Fruit fly (Drosophila melanogaster) whole organism, embryonic: ENCODE measurements around the gene parvin.

Source experiments
- B-H1 ChIP-seq: fragments of 200-800 bp; sonication (Bioruptor generic); IDR thresholded peaks from 3 replicates; pipeline ENCODE4 v1.3.6; 2022; ENCODE audit warnings: missing biosample characterization, missing genetic modification characterization
- CG10147 ChIP-seq: fragments of 200-800 bp; sonication (Bioruptor generic); optimal IDR thresholded peaks from 2 replicates; lab custom pipeline; 2019; ENCODE audit warnings: missing biosample characterization, mild to moderate bottlenecking, missing genetic modification characterization, moderate library complexity
- CG10267 ChIP-seq: fragments of 200-800 bp; sonication (Bioruptor generic); optimal IDR thresholded peaks from 2 replicates; lab custom pipeline; 2018; ENCODE audit warnings: missing biosample characterization, mild to moderate bottlenecking, missing genetic modification characterization, moderate library complexity
- CG10462 ChIP-seq: fragments of 200-800 bp; sonication (Bioruptor generic); optimal IDR thresholded peaks from 2 replicates; lab custom pipeline; 2016; ENCODE audit warnings: missing biosample characterization, missing genetic modification characterization
- CG10543 ChIP-seq: fragments of 200-800 bp; sonication (Bioruptor generic); optimal IDR thresholded peaks from 3 replicates; lab custom pipeline; 2017; ENCODE audit warnings: missing biosample characterization, mild to moderate bottlenecking, missing genetic modification characterization, moderate library complexity
- CG11398 ChIP-seq: fragments of 200-800 bp; sonication (Bioruptor generic); optimal IDR thresholded peaks from 2 replicates; lab custom pipeline; 2016; ENCODE audit warnings: missing biosample characterization, missing genetic modification characterization
- CG11456 ChIP-seq: fragments of 200-800 bp; sonication (Bioruptor generic); IDR thresholded peaks from 3 replicates; pipeline ENCODE4 v1.3.6; 2022; ENCODE audit warnings: missing biosample characterization, missing genetic modification characterization
- CG11560 ChIP-seq: fragments of 200-800 bp; sonication (Bioruptor generic); IDR thresholded peaks from 3 replicates; pipeline ENCODE4 v1.3.6; 2022; ENCODE audit warnings: missing biosample characterization, missing genetic modification characterization
- CG13894 ChIP-seq: fragments of 200-800 bp; sonication (Bioruptor generic); optimal IDR thresholded peaks from 3 replicates; lab custom pipeline; 2018; ENCODE audit warnings: missing biosample characterization, mild to moderate bottlenecking, missing genetic modification characterization, moderate library complexity
- CG15011 ChIP-seq: fragments of 200-800 bp; sonication (Bioruptor generic); optimal IDR thresholded peaks from 3 replicates; lab custom pipeline; 2018; ENCODE audit warnings: missing biosample characterization, mild to moderate bottlenecking, missing genetic modification characterization
- CG1529 ChIP-seq: fragments of 200-800 bp; sonication (Bioruptor generic); optimal IDR thresholded peaks from 3 replicates; lab custom pipeline; 2018; ENCODE audit warnings: missing biosample characterization, missing genetic modification characterization
- CG15514 ChIP-seq: fragments of 200-800 bp; sonication (Bioruptor generic); optimal IDR thresholded peaks from 3 replicates; lab custom pipeline; 2017; ENCODE audit warnings: missing biosample characterization, missing genetic modification characterization, mild to moderate bottlenecking, moderate library complexity, missing genetic modification reagents
- CG17361 ChIP-seq: fragments of 200-800 bp; sonication (Bioruptor generic); IDR thresholded peaks from 3 replicates; pipeline ENCODE4 v1.3.6; 2022; ENCODE audit warnings: missing biosample characterization, missing genetic modification characterization
- CG1792 ChIP-seq: fragments of 200-800 bp; sonication (Bioruptor generic); optimal IDR thresholded peaks from 2 replicates; lab custom pipeline; 2016; ENCODE audit warnings: missing biosample characterization, missing genetic modification characterization
- CG2875 ChIP-seq: fragments of 200-800 bp; sonication (Bioruptor generic); optimal IDR thresholded peaks from 2 replicates; lab custom pipeline; 2017; ENCODE audit warnings: missing biosample characterization, mild to moderate bottlenecking, missing genetic modification characterization, missing genetic modification reagents
- CG31388 ChIP-seq: fragments of 200-800 bp; sonication (Bioruptor generic); optimal IDR thresholded peaks from 2 replicates; lab custom pipeline; 2016; ENCODE audit warnings: missing biosample characterization, missing genetic modification characterization
- CG3838 ChIP-seq: fragments of 200-800 bp; sonication (Bioruptor generic); optimal IDR thresholded peaks from 3 replicates; lab custom pipeline; 2016; ENCODE audit warnings: missing biosample characterization, missing genetic modification characterization
- CG4282 ChIP-seq: fragments of 200-800 bp; sonication (Bioruptor generic); optimal IDR thresholded peaks from 2 replicates; lab custom pipeline; 2016; ENCODE audit warnings: missing biosample characterization, missing genetic modification characterization
- CG4328 ChIP-seq: fragments of 200-800 bp; sonication (Bioruptor generic); optimal IDR thresholded peaks from 3 replicates; lab custom pipeline; 2017; ENCODE audit warnings: missing biosample characterization, missing genetic modification reagents, missing genetic modification characterization
- CG4617 ChIP-seq: fragments of 200-800 bp; sonication (Bioruptor generic); optimal IDR thresholded peaks from 3 replicates; lab custom pipeline; 2016; ENCODE audit warnings: missing biosample characterization, missing genetic modification characterization, borderline replicate concordance
- CG4854 ChIP-seq: fragments of 200-800 bp; sonication (Bioruptor generic); optimal IDR thresholded peaks from 2 replicates; lab custom pipeline; 2016; ENCODE audit warnings: missing biosample characterization, missing genetic modification characterization, inconsistent platforms
- CG7357 ChIP-seq: fragments of 200-800 bp; sonication (Bioruptor generic); IDR thresholded peaks from 3 replicates; pipeline ENCODE4 v1.3.6; 2022; ENCODE audit warnings: missing biosample characterization, missing genetic modification characterization
- CG7556 ChIP-seq: fragments of 200-800 bp; sonication (Bioruptor generic); optimal IDR thresholded peaks from 2 replicates; lab custom pipeline; 2017; ENCODE audit warnings: missing biosample characterization, mild to moderate bottlenecking, missing genetic modification characterization
- CG7745 ChIP-seq: fragments of 200-800 bp; sonication (Bioruptor generic); optimal IDR thresholded peaks from 2 replicates; lab custom pipeline; 2018; ENCODE audit warnings: missing biosample characterization, mild to moderate bottlenecking, missing genetic modification characterization, moderate library complexity
- CG7963 ChIP-seq: fragments of 200-800 bp; sonication (Bioruptor generic); IDR thresholded peaks from 3 replicates; pipeline ENCODE4 v1.3.6; 2022; ENCODE audit warnings: missing biosample characterization, missing genetic modification characterization; ENCODE audit not compliant: partially characterized antibody
- Doc2 ChIP-seq: fragments of 200-800 bp; sonication (Bioruptor generic); IDR thresholded peaks from 2 replicates; pipeline ENCODE4 v1.3.6; 2022; ENCODE audit warnings: missing biosample characterization, missing genetic modification characterization
- Ets65A ChIP-seq: fragments of 200-800 bp; sonication (Bioruptor generic); peaks from one replicate; lab custom pipeline; 2016; ENCODE audit warnings: missing biosample characterization, missing genetic modification characterization
- GATAe ChIP-seq: fragments of 200-800 bp; sonication (Bioruptor generic); conservative IDR thresholded peaks from 2 replicates; pipeline ENCODE4 v1.3.6; 2022; ENCODE audit warnings: missing biosample characterization, missing genetic modification characterization
- Hey ChIP-seq: fragments of 200-800 bp; sonication (Bioruptor generic); optimal IDR thresholded peaks from 3 replicates; lab custom pipeline; 2018; ENCODE audit warnings: missing biosample characterization, mild to moderate bottlenecking, missing genetic modification characterization
- HmgZ ChIP-seq: fragments of 200-800 bp; sonication (Bioruptor generic); optimal IDR thresholded peaks from 2 replicates; lab custom pipeline; 2018; ENCODE audit warnings: missing biosample characterization, mild to moderate bottlenecking, missing genetic modification characterization
- Lhr ChIP-seq: fragments of 200-800 bp; sonication (Bioruptor generic); optimal IDR thresholded peaks from 3 replicates; lab custom pipeline; 2017; ENCODE audit warnings: mild to moderate bottlenecking, missing biosample characterization, missing genetic modification reagents, missing genetic modification characterization
- Optix ChIP-seq: fragments of 200-800 bp; sonication (Bioruptor generic); IDR thresholded peaks from 3 replicates; pipeline ENCODE4 v1.3.6; 2022; ENCODE audit warnings: missing biosample characterization, missing genetic modification characterization
- Pdp1 ChIP-seq, 2 experiments: fragments of 200-800 bp; sonication (Bioruptor generic); optimal IDR thresholded peaks; 3 replicates each; lab custom pipeline; 2016; ENCODE audit warnings: missing biosample characterization in 2 of 2, missing genetic modification characterization in 2 of 2, mild to moderate bottlenecking in 1 of 2, moderate library complexity in 1 of 2
- Sin3A ChIP-seq: fragments of >200 bp; optimal IDR thresholded peaks from 2 replicates; lab custom pipeline; 2018
- Spps ChIP-seq: fragments of 200-800 bp; sonication (Bioruptor generic); optimal IDR thresholded peaks from 2 replicates; lab custom pipeline; 2018; ENCODE audit warnings: missing biosample characterization, mild to moderate bottlenecking, missing genetic modification characterization
- Vsx1 ChIP-seq: fragments of 200-800 bp; sonication (Bioruptor generic); optimal IDR thresholded peaks from 2 replicates; lab custom pipeline; 2017; ENCODE audit warnings: missing biosample characterization, mild to moderate bottlenecking, missing genetic modification characterization, missing genetic modification reagents
- ase ChIP-seq: fragments of 200-800 bp; sonication (Bioruptor generic); IDR thresholded peaks from 3 replicates; pipeline ENCODE4 v1.3.6; 2022; ENCODE audit warnings: missing biosample characterization, missing genetic modification characterization
- bcd ChIP-seq: fragments of 200-800 bp; sonication (Bioruptor generic); optimal IDR thresholded peaks from 2 replicates; lab custom pipeline; 2017; ENCODE audit warnings: missing biosample characterization, mild to moderate bottlenecking, missing genetic modification characterization
- chinmo ChIP-seq: fragments of 200-800 bp; sonication (Bioruptor generic); IDR thresholded peaks from 4 replicates; pipeline ENCODE4 v1.3.6; 2022; ENCODE audit warnings: missing biosample characterization, missing genetic modification characterization; ENCODE audit not compliant: partially characterized antibody
- corto ChIP-seq: fragments of 200-800 bp; sonication (Bioruptor generic); optimal IDR thresholded peaks from 2 replicates; lab custom pipeline; 2016; ENCODE audit warnings: missing biosample characterization, mild to moderate bottlenecking, missing genetic modification characterization, moderate library complexity
- da ChIP-seq: fragments of 200-800 bp; sonication (Bioruptor generic); optimal IDR thresholded peaks from 2 replicates; lab custom pipeline; 2016; ENCODE audit warnings: missing biosample characterization, missing genetic modification characterization
- ewg ChIP-seq: fragments of 200-800 bp; sonication (Bioruptor generic); optimal IDR thresholded peaks from 3 replicates; lab custom pipeline; 2017; ENCODE audit warnings: mild to moderate bottlenecking, missing biosample characterization, missing genetic modification reagents, missing genetic modification characterization
- lilli ChIP-seq: fragments of 200-800 bp; sonication (Bioruptor generic); optimal IDR thresholded peaks from 3 replicates; lab custom pipeline; 2016; ENCODE audit warnings: missing biosample characterization, missing genetic modification characterization
- mirr ChIP-seq: fragments of 200-800 bp; sonication (Bioruptor generic); optimal IDR thresholded peaks from 3 replicates; lab custom pipeline; 2018; ENCODE audit warnings: missing biosample characterization, mild to moderate bottlenecking, missing genetic modification characterization
- mld ChIP-seq: fragments of 200-800 bp; sonication (Bioruptor generic); IDR thresholded peaks from 3 replicates; pipeline ENCODE4 v1.3.6; 2022; ENCODE audit warnings: missing biosample characterization, missing genetic modification characterization; ENCODE audit not compliant: partially characterized antibody
- pb ChIP-seq: fragments of 200-800 bp; sonication (Bioruptor generic); optimal IDR thresholded peaks from 3 replicates; lab custom pipeline; 2016; ENCODE audit warnings: missing biosample characterization, missing genetic modification characterization
- ssp ChIP-seq: fragments of 200-800 bp; sonication (Bioruptor generic); IDR thresholded peaks from 2 replicates; pipeline ENCODE4 v1.3.6; 2022; ENCODE audit warnings: missing biosample characterization, missing genetic modification characterization
- sug ChIP-seq: fragments of 200-800 bp; optimal IDR thresholded peaks from 2 replicates; lab custom pipeline; 2019; ENCODE audit warnings: missing biosample characterization, mild to moderate bottlenecking, missing genetic modification characterization, moderate library complexity
- tap ChIP-seq: fragments of 200-800 bp; optimal IDR thresholded peaks from 3 replicates; lab custom pipeline; 2019; ENCODE audit warnings: missing biosample characterization, mild to moderate bottlenecking, missing genetic modification characterization, moderate library complexity
- tin ChIP-seq: fragments of 200-800 bp; sonication (Bioruptor generic); optimal IDR thresholded peaks from 3 replicates; lab custom pipeline; 2016; ENCODE audit warnings: missing biosample characterization, missing genetic modification characterization
- wor ChIP-seq: fragments of 200-800 bp; sonication (Bioruptor generic); IDR thresholded peaks from 2 replicates; pipeline ENCODE4 v1.3.6; 2022; ENCODE audit warnings: missing biosample characterization, missing genetic modification characterization
- yki ChIP-seq: fragments of >200 bp; optimal IDR thresholded peaks from 3 replicates; lab custom pipeline; 2018

Gene parvin

DNA sequence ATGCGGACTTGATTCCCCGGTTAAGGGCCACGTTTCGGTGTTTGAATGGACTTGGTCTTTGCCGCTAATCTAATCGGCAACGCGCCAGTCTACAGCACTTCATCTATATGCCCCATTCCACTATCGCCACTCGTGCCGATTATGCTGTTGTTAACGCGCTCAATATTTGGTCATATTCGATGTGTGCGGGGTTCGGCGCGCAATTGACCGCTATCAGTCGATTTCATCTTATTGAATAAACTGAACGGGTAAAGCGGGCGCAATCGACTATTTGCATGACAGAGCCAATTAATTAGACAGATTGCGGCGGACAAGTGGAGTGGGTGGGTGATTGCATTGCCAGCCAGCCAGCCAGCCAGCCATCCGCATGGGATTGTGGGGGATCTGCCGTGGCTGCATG lies 6.5 kb downstream of the parvin start (continued):
- TF ChIP-seq CG11560 (tag; lab: Robert Waterston, UW) (no peak), CG4617 (GFP tag; lab: Kevin White, UChicago) (no peak), CG1529 (no peak), wor (GFP tag; lab: Robert Waterston, UW) (no peak), bcd (GFP tag; lab: Kevin White, UChicago) (no peak), tin (GFP tag; lab: Kevin White, UChicago) (no peak), CG17361 (no peak), Hey (tag; lab: Kevin White, UChicago) (peak; percentile 36), yki (lab: Kevin White, UChicago) (no peak), CG31388 (GFP tag; lab: Kevin White, UChicago) (no peak), ssp (GFP tag; lab: Robert Waterston, UW) (no peak), CG7745 (no peak), CG10462 (GFP tag; lab: Kevin White, UChicago) (no peak), tap (tag; lab: Kevin White, UChicago) (no peak), mirr (GFP tag; lab: Kevin White, UChicago) (peak; percentile 95), CG4854 (GFP tag; lab: Kevin White, UChicago) (no peak), lilli (GFP tag; lab: Kevin White, UChicago) (no peak), ase (GFP tag; lab: Robert Waterston, UW) (no peak), da (GFP tag; lab: Kevin White, UChicago) (no peak), Doc2 (GFP tag; lab: Robert Waterston, UW) (no peak), GATAe (GFP tag; lab: Robert Waterston, UW) (0 out of 2 replicates have a peak, but pooled peaks have one; percentile 30), CG13894 (tag; lab: Kevin White, UChicago) (no peak), CG10543 (GFP tag; lab: Kevin White, UChicago) (peak; percentile 55), CG15514 (GFP tag; lab: Kevin White, UChicago) (no peak), Sin3A (lab: Kevin White, UChicago) (no peak), CG4328 (no peak), Pdp1 (GFP tag; optimal IDR thresholded peaks at IDR 0.05; lab: Kevin White, UChicago) (peak in 1 of 2 experiments; percentile 44), CG2875 (GFP tag; lab: Kevin White, UChicago) (no peak), CG1792 (no peak), Lhr (GFP tag; lab: Kevin White, UChicago) (no peak), chinmo (GFP tag; lab: Robert Waterston, UW) (0 out of 4 replicates have a peak, but pooled peaks have one; percentile 56), CG7556 (GFP tag; lab: Kevin White, UChicago) (no peak), corto (GFP tag; lab: Kevin White, UChicago) (no peak), Vsx1 (GFP tag; lab: Kevin White, UChicago) (peak; percentile 30), pb (no peak), CG10147 (GFP tag; lab: Kevin White, UChicago) (no peak), Optix (GFP tag; lab: Robert Waterston, UW) (no peak), CG10267 (tag; lab: Kevin White, UChicago) (no peak), CG7963 (GFP tag; lab: Robert Waterston, UW) (no peak), CG7357 (no peak), CG3838 (no peak), Spps (tag; lab: Kevin White, UChicago) (no peak), mld (GFP tag; lab: Robert Waterston, UW) (no peak), CG11398 (GFP tag; lab: Kevin White, UChicago) (no peak), CG15011 (no peak), HmgZ (tag; lab: Kevin White, UChicago) (no peak), ewg (GFP tag; lab: Kevin White, UChicago) (no peak), CG4282 (GFP tag; lab: Kevin White, UChicago) (no peak), B-H1 (no peak), Ets65A (GFP tag; lab: Kevin White, UChicago) (peak; percentile 84), CG11456 (GFP tag; lab: Robert Waterston, UW) (no peak), sug (tag; lab: Kevin White, UChicago) (peak; percentile 71)
